Fruit fly (Drosophila melanogaster): ENCODE data around the gene ZnT77C.

- TF ChIP-seq CG14655 (GFP tag; optimal IDR thresholded peaks at IDR 0.05) (no peak), CG8301 (tag; optimal IDR thresholded peaks at IDR 0.05) (no peak)
Measured at dm6 chr3L:20441632-20442469, 52.9 kb downstream of the ZnT77C start, which contains the start of gene CG5910.
